Worm (Caenorhabditis elegans): Measurements from ENCODE around the gene C04G2.5.

- TF ChIP-seq fkh-10 (GFP tag; optimal IDR thresholded peaks at IDR 0.05) (no peak), tag-97 (GFP tag; IDR thresholded peaks at IDR 0.05) (no peak), lin-39 (tag; optimal IDR thresholded peaks at IDR 0.05) (no peak), ama-1 (optimal IDR thresholded peaks at IDR 0.05) (no peak)
Observed at ce11 chrIV:10135817-10136216, 40.7 kb upstream of the C04G2.5 start, which contains the start of gene K08F4.5.

All from whole organism, L4 larva.